Worm (Caenorhabditis elegans): Measurements from ENCODE around the gene F59B10.4.

Gene F59B10.4

ce11 chrII:10555484-10556075, 36.7 kb upstream of the F59B10.4 start:
- TF ChIP-seq aptf-2 (GFP tag; conservative IDR thresholded peaks at IDR 0.05) (0 out of 2 replicates have a peak, but pooled peaks have one; percentile 38), nhr-179 (tag; optimal IDR thresholded peaks at IDR 0.05) (no peak), sdz-38 (tag; optimal IDR thresholded peaks at IDR 0.05) (no peak), hmg-20 (GFP tag; IDR thresholded peaks at IDR 0.05) (no peak), hrde-1 (tag; optimal IDR thresholded peaks at IDR 0.05; ENCODE audit: borderline replicate concordance) (no peak), ekl-4 (GFP tag; IDR thresholded peaks at IDR 0.05) (peak; percentile 35; the same call in 1 of the 2 replicates), Y56A3A.18 (GFP tag; IDR thresholded peaks at IDR 0.05) (0 out of 2 replicates have a peak, but pooled peaks have one; percentile 9), lsy-27 (tag; optimal IDR thresholded peaks at IDR 0.05; ENCODE audit: borderline replicate concordance, insufficient read depth) (no peak), lin-40 (tag; optimal IDR thresholded peaks at IDR 0.05) (peak; percentile 15), tbx-9 (tag; optimal IDR thresholded peaks at IDR 0.05; ENCODE audit: borderline replicate concordance) (no peak), tlf-1 (GFP tag; optimal IDR thresholded peaks at IDR 0.05) (peak; percentile 59), attf-5 (GFP tag; optimal IDR thresholded peaks at IDR 0.05) (peak; percentile 36), unc-130 (GFP tag; optimal IDR thresholded peaks at IDR 0.05) (no peak), aptf-3 (GFP tag; IDR thresholded peaks at IDR 0.05) (no peak), egrh-3 (GFP tag; IDR thresholded peaks at IDR 0.05) (no peak), C17E4.6 (GFP tag; IDR thresholded peaks at IDR 0.05) (no peak), ztf-26 (tag; optimal IDR thresholded peaks at IDR 0.05) (peak; percentile 84), zfh-2 (GFP tag; conservative IDR thresholded peaks at IDR 0.05) (peak; percentile 66), B0261.1 (tag; optimal IDR thresholded peaks at IDR 0.05) (no peak), sea-2 (GFP tag; IDR thresholded peaks at IDR 0.05) (no peak), hmg-1.2 (GFP tag; IDR thresholded peaks at IDR 0.05) (peak; percentile 52; the same call in 1 of the 2 replicates), rec-8 (tag; optimal IDR thresholded peaks at IDR 0.05) (no peak), pbrm-1 (GFP tag; IDR thresholded peaks at IDR 0.05) (peak; percentile 8; the same call in 1 of the 2 replicates), nfyb-1 (GFP tag; IDR thresholded peaks at IDR 0.05) (peak; percentile 67; the same call in 1 of the 2 replicates), F57A8.1 (GFP tag; optimal IDR thresholded peaks at IDR 0.05) (no peak), F39B2.1 (GFP tag; IDR thresholded peaks at IDR 0.05) (no peak), nhr-120 (GFP tag; IDR thresholded peaks at IDR 0.05) (no peak), F52B5.7 (tag; optimal IDR thresholded peaks at IDR 0.05) (no peak), Y53G8AR.9 (GFP tag; conservative IDR thresholded peaks at IDR 0.05) (peak; percentile 48; the same call in 1 of the 2 replicates), bed-1 (GFP tag; IDR thresholded peaks at IDR 0.05) (no peak), ccch-3 (GFP tag; optimal IDR thresholded peaks at IDR 0.05) (no peak), cebp-1 (GFP tag; IDR thresholded peaks at IDR 0.05) (no peak), cebp-1 (tag; optimal IDR thresholded peaks at IDR 0.05) (no peak), F23B12.7 (tag; optimal IDR thresholded peaks at IDR 0.05; ENCODE audit: insufficient read depth) (no peak), dpff-1 (tag; optimal IDR thresholded peaks at IDR 0.05) (no peak), F37B4.10 (GFP tag; IDR thresholded peaks at IDR 0.05) (no peak), snpc-4 (GFP tag; optimal IDR thresholded peaks at IDR 0.05) (no peak), snpc-4 (tag; optimal IDR thresholded peaks at IDR 0.05) (peak in 2 of 4 experiments; percentile 36 to 68), ets-4 (GFP tag; optimal IDR thresholded peaks at IDR 0.05) (peak; percentile 80), ztf-28 (GFP tag; IDR thresholded peaks at IDR 0.05) (no peak), lin-35 (GFP tag; optimal IDR thresholded peaks at IDR 0.05) (no peak), lsl-1 (GFP tag; optimal IDR thresholded peaks at IDR 0.05) (no peak), ZK185.1 (tag; optimal IDR thresholded peaks at IDR 0.05; ENCODE audit: poor library complexity, severe bottlenecking) (no peak), zim-3 (tag; optimal IDR thresholded peaks at IDR 0.05) (no peak), let-607 (tag; optimal IDR thresholded peaks at IDR 0.05) (peak in 1 of 2 experiments; percentile 19), B0336.3 (GFP tag; IDR thresholded peaks at IDR 0.05) (peak; percentile 73), mel-28 (tag; optimal IDR thresholded peaks at IDR 0.05; ENCODE audit: borderline replicate concordance) (no peak)
